Fruit fly (Drosophila melanogaster): ENCODE data around the gene CG34041.

DNA sequence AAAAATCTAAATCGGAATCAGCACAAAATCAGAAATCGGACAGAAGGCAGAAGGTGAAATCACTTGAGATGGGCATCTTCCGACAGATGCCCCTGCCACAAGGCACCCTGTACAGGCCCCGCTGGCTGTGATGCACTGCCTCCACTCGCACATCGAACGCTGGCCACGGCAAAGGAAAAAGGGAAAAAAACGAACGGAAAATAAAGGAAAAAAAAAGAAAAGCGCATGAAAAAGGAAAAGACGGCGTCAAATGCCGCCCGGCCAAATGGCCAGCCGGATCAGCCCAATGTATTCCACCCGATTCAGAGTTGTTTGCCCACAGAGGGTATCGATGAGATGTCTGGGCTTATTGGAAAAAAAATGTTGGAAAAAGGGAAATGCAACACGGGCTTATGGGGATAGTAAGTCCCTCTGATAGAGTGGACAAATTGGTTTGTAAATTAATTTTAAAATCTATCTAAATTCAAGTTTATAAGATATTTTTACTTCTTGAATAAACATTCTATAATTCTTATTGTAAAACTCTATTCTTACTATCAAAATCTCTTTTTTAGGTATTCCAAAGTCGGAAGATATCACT, 23.4 kb downstream of the CG34041 start:
- TF ChIP-seq pan (optimal IDR thresholded peaks at IDR 0.05) (no peak), Dll (optimal IDR thresholded peaks at IDR 0.05) (no peak)
